Worm (Caenorhabditis elegans) whole organism, L3 larva: ENCODE measurements around the gene pqbp-1.1.

Source experiments
- R02D3.7 ChIP-seq: fragments of 150-350 bp; optimal IDR thresholded peaks from 2 replicates; lab custom pipeline; 2014; ENCODE audit warnings: missing biosample characterization, missing genetic modification characterization
- ZK546.5 ChIP-seq: sonication (generic microtip); optimal IDR thresholded peaks from 2 replicates; lab custom pipeline; 2017; ENCODE audit warnings: missing biosample characterization, missing genetic modification characterization
- aly-2 ChIP-seq: fragments of 150-350 bp; optimal IDR thresholded peaks from 2 replicates; lab custom pipeline; 2014; ENCODE audit warnings: missing biosample characterization, missing genetic modification characterization
- ama-1 ChIP-seq: fragments of 150-350 bp; optimal IDR thresholded peaks from 2 replicates; lab custom pipeline; 2018
- ceh-28 ChIP-seq: fragments of 150-350 bp; optimal IDR thresholded peaks from 2 replicates; lab custom pipeline; 2014; ENCODE audit warnings: missing biosample characterization, missing genetic modification reagents, missing genetic modification characterization
- ceh-82 ChIP-seq: fragments of 150-350 bp; optimal IDR thresholded peaks from 2 replicates; lab custom pipeline; 2014; ENCODE audit warnings: missing biosample characterization, missing genetic modification characterization
- ceh-9 ChIP-seq: sonication (generic microtip); optimal IDR thresholded peaks from 2 replicates; lab custom pipeline; 2018; ENCODE audit warnings: missing biosample characterization, missing genetic modification characterization
- daf-12 ChIP-seq: fragments of 150-350 bp; optimal IDR thresholded peaks from 2 replicates; lab custom pipeline; 2014; ENCODE audit warnings: missing biosample characterization, missing genetic modification reagents, missing genetic modification characterization
- egl-5 ChIP-seq: fragments of 150-350 bp; optimal IDR thresholded peaks from 2 replicates; lab custom pipeline; 2017; ENCODE audit warnings: missing biosample characterization, missing genetic modification reagents, missing genetic modification characterization, inconsistent platforms
- elt-1 ChIP-seq: fragments of 150-350 bp; optimal IDR thresholded peaks from 2 replicates; lab custom pipeline; 2014; ENCODE audit warnings: missing biosample characterization, missing genetic modification characterization
- elt-2 ChIP-seq: sonication (generic microtip); optimal IDR thresholded peaks from 2 replicates; lab custom pipeline; 2016; ENCODE audit warnings: missing genetic modification reagents, mild to moderate bottlenecking, missing genetic modification characterization, missing compliant biosample characterization
- eor-1 ChIP-seq, 2 experiments: fragments of 150-350 bp; optimal IDR thresholded peaks; 2 replicates each; lab custom pipeline; 2014 to 2018; ENCODE audit warnings: missing biosample characterization in 2 of 2, missing genetic modification characterization in 2 of 2
- fkh-10 ChIP-seq: sonication (generic microtip); optimal IDR thresholded peaks from 2 replicates; lab custom pipeline; 2017; ENCODE audit warnings: missing biosample characterization, missing genetic modification reagents, missing genetic modification characterization
- fkh-2 ChIP-seq: fragments of 150-350 bp; optimal IDR thresholded peaks from 2 replicates; lab custom pipeline; 2014; ENCODE audit warnings: missing biosample characterization, missing genetic modification reagents, missing genetic modification characterization
- fos-1 ChIP-seq: fragments of 150-350 bp; optimal IDR thresholded peaks from 2 replicates; lab custom pipeline; 2014; ENCODE audit warnings: missing biosample characterization, missing genetic modification characterization
- hmg-11 ChIP-seq: sonication (generic microtip); optimal IDR thresholded peaks from 2 replicates; lab custom pipeline; 2016; ENCODE audit warnings: missing genetic modification characterization, missing compliant biosample characterization
- jun-1 ChIP-seq: fragments of 150-350 bp; optimal IDR thresholded peaks from 2 replicates; lab custom pipeline; 2014; ENCODE audit warnings: missing biosample characterization, missing genetic modification reagents, missing genetic modification characterization
- lin-15B ChIP-seq: fragments of 150-350 bp; optimal IDR thresholded peaks from 2 replicates; lab custom pipeline; 2014; ENCODE audit warnings: missing biosample characterization, missing genetic modification characterization
- lin-39 ChIP-seq: fragments of 150-350 bp; optimal IDR thresholded peaks from 2 replicates; lab custom pipeline; 2018; ENCODE audit warnings: missing biosample characterization, missing genetic modification reagents, missing genetic modification characterization
- mml-1 ChIP-seq: fragments of 150-350 bp; sonication (generic microtip); optimal IDR thresholded peaks from 3 replicates; lab custom pipeline; 2014; ENCODE audit warnings: missing biosample characterization, missing genetic modification characterization
- nfya-1 ChIP-seq: sonication (generic microtip); optimal IDR thresholded peaks from 2 replicates; lab custom pipeline; 2017; ENCODE audit warnings: missing genetic modification characterization, mild to moderate bottlenecking, missing compliant biosample characterization, antibody characterized with exemption, moderate library complexity; ENCODE audit not compliant: insufficient read depth
- nhr-11 ChIP-seq: fragments of 150-350 bp; optimal IDR thresholded peaks from 2 replicates; lab custom pipeline; 2014; ENCODE audit warnings: missing biosample characterization, missing genetic modification characterization
- nhr-12 ChIP-seq: fragments of 150-350 bp; optimal IDR thresholded peaks from 2 replicates; lab custom pipeline; 2014; ENCODE audit warnings: missing biosample characterization, missing genetic modification characterization
- nhr-23 ChIP-seq: fragments of 150-350 bp; optimal IDR thresholded peaks from 2 replicates; lab custom pipeline; 2014; ENCODE audit warnings: missing biosample characterization, missing genetic modification reagents, missing genetic modification characterization
- nhr-237 ChIP-seq: fragments of 150-350 bp; optimal IDR thresholded peaks from 2 replicates; lab custom pipeline; 2014; ENCODE audit warnings: missing biosample characterization, missing genetic modification characterization
- nhr-25 ChIP-seq: sonication (generic microtip); optimal IDR thresholded peaks from 2 replicates; lab custom pipeline; 2017; ENCODE audit warnings: missing biosample characterization, missing genetic modification characterization
- nhr-28 ChIP-seq: fragments of 150-350 bp; optimal IDR thresholded peaks from 2 replicates; lab custom pipeline; 2014; ENCODE audit warnings: missing biosample characterization, missing genetic modification characterization
- nhr-77 ChIP-seq: fragments of 150-350 bp; optimal IDR thresholded peaks from 2 replicates; lab custom pipeline; 2014; ENCODE audit warnings: missing biosample characterization, missing genetic modification characterization
- pha-4 ChIP-seq: fragments of 150-350 bp; optimal IDR thresholded peaks from 2 replicates; lab custom pipeline; 2014; ENCODE audit warnings: missing biosample characterization, missing genetic modification reagents, missing genetic modification characterization
- pqm-1 ChIP-seq: fragments of 150-350 bp; optimal IDR thresholded peaks from 2 replicates; lab custom pipeline; 2017; ENCODE audit warnings: missing biosample characterization, missing genetic modification characterization, inconsistent platforms
- sea-2 ChIP-seq: fragments of 150-350 bp; sonication (generic microtip); optimal IDR thresholded peaks from 4 replicates; lab custom pipeline; 2014; ENCODE audit warnings: missing biosample characterization, missing genetic modification reagents, missing genetic modification characterization
- skn-1 ChIP-seq: fragments of 150-350 bp; optimal IDR thresholded peaks from 2 replicates; lab custom pipeline; 2014; ENCODE audit warnings: missing biosample characterization, missing genetic modification characterization
- snpc-4 ChIP-seq: fragments of 150-350 bp; optimal IDR thresholded peaks from 2 replicates; lab custom pipeline; 2014; ENCODE audit warnings: missing biosample characterization, missing genetic modification characterization
- tbx-2 ChIP-seq: sonication (generic microtip); optimal IDR thresholded peaks from 2 replicates; lab custom pipeline; 2016; ENCODE audit warnings: mild to moderate bottlenecking, missing genetic modification characterization, missing compliant biosample characterization
- unc-62 ChIP-seq: fragments of 150-350 bp; sonication (generic microtip); optimal IDR thresholded peaks from 4 replicates; lab custom pipeline; 2014; ENCODE audit warnings: missing biosample characterization, missing genetic modification reagents, missing genetic modification characterization
- zag-1 ChIP-seq: fragments of 150-350 bp; optimal IDR thresholded peaks from 2 replicates; lab custom pipeline; 2014; ENCODE audit warnings: missing biosample characterization, missing genetic modification characterization

pqbp-1.1 gene

ce11 chrIV:244843-245242 is 16.6 kb downstream of the pqbp-1.1 start, which contains the start of gene aass-1:
TSS of gene aass-1 (plus strand) at chrIV:245143.
- TF ChIP-seq nhr-25 (tag; lab: Kevin White, UChicago) (peak; percentile 44), ama-1 (lab: Kevin White, UChicago) (no peak), snpc-4 (tag; lab: Kevin White, UChicago) (no peak), pha-4 (tag; lab: Kevin White, UChicago) (no peak)

DNA sequence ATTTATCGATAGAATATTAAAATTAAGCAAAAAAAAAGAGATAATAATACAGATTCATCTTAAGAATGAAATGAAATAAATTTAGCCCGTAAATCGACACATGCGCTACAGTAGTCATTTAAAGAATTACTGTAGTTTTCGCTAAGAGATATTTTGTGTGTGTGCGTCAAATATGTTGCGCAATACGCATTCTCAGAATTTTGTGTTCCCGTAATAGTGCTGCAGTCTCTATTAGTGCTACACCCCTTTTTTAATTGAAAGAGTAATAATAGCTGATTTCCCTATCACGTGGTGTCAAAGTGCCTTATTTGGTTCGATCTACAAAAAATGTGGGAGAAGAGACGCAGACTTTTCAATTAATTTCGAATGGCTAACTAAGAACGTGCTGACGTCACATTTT is 17.2 kb downstream of the pqbp-1.1 start:
- TF ChIP-seq tbx-2 (tag; lab: Kevin White, UChicago) (no peak), unc-62 (GFP tag; lab: Kevin White, UChicago) (no peak), fkh-10 (GFP tag; lab: Kevin White, UChicago) (no peak), pha-4 (tag; lab: Kevin White, UChicago) (no peak), egl-5 (tag; lab: Kevin White, UChicago) (no peak), fkh-2 (tag; lab: Kevin White, UChicago) (no peak), aly-2 (tag; lab: Kevin White, UChicago) (no peak), nhr-11 (tag; lab: Kevin White, UChicago) (no peak), ceh-28 (tag; lab: Kevin White, UChicago) (no peak), eor-1 (tag; optimal IDR thresholded peaks at IDR 0.05; lab: Kevin White, UChicago) (no peak), pqm-1 (tag; lab: Kevin White, UChicago) (no peak), snpc-4 (tag; lab: Kevin White, UChicago) (no peak), ama-1 (lab: Kevin White, UChicago) (no peak), ceh-9 (tag; lab: Kevin White, UChicago) (no peak), mml-1 (tag; lab: Kevin White, UChicago) (no peak), zag-1 (tag; lab: Kevin White, UChicago) (no peak)

ce11 chrIV:240257-240754 is 21.2 kb downstream of the pqbp-1.1 start, which contains the start of the genes fnta-1 and cogc-8:
TSS of gene fnta-1 (minus strand) at chrIV:240307.
TSS of gene cogc-8 (plus strand) at chrIV:240451.
- TF ChIP-seq nhr-28 (tag; lab: Kevin White, UChicago), result no peak
- TF ChIP-seq jun-1 (tag; lab: Kevin White, UChicago), result no peak
- no peak for TF ChIP-seq ZK546.5
- peak; percentile 29 for TF ChIP-seq hmg-11 (tag; lab: Kevin White, UChicago)
- no peak for TF ChIP-seq egl-5 (tag; lab: Kevin White, UChicago)
- peak; percentile 48 for TF ChIP-seq nfya-1
- TF ChIP-seq skn-1 (tag; lab: Kevin White, UChicago), result no peak
- peak; percentile 41 for TF ChIP-seq lin-15B
- TF ChIP-seq fkh-2 (tag; lab: Kevin White, UChicago), result no peak
- TF ChIP-seq nhr-237, result no peak
- no peak for TF ChIP-seq ceh-28 (tag; lab: Kevin White, UChicago)
- TF ChIP-seq eor-1 (tag; optimal IDR thresholded peaks at IDR 0.05; lab: Kevin White, UChicago), result no peak
- peak; percentile 14 for TF ChIP-seq elt-2 (tag; lab: Kevin White, UChicago)
- TF ChIP-seq ama-1 (lab: Kevin White, UChicago), result no peak
- TF ChIP-seq nhr-11 (tag; lab: Kevin White, UChicago), result no peak
- TF ChIP-seq nhr-12, result no peak
- TF ChIP-seq fkh-10 (GFP tag; lab: Kevin White, UChicago), result no peak
- no peak for TF ChIP-seq aly-2 (tag; lab: Kevin White, UChicago)
- no peak for TF ChIP-seq zag-1 (tag; lab: Kevin White, UChicago)
- TF ChIP-seq nhr-77 (tag; lab: Kevin White, UChicago), result no peak
- TF ChIP-seq ceh-9 (tag; lab: Kevin White, UChicago), result no peak
- no peak for TF ChIP-seq daf-12
- no peak for TF ChIP-seq unc-62 (GFP tag; lab: Kevin White, UChicago)
- TF ChIP-seq elt-1 (tag; lab: Kevin White, UChicago), result no peak

- no peak for TF ChIP-seq lin-39
- TF ChIP-seq zag-1 (tag; lab: Kevin White, UChicago), result no peak
- no peak for TF ChIP-seq sea-2 (GFP tag; lab: Kevin White, UChicago)
- no peak for TF ChIP-seq nhr-23 (tag; lab: Kevin White, UChicago)
Observed at ce11 chrIV:237350-237749, 24.1 kb downstream of the pqbp-1.1 start, which contains the start of gene ints-13. TSS of gene ints-13 (minus strand) at chrIV:237450.

DNA sequence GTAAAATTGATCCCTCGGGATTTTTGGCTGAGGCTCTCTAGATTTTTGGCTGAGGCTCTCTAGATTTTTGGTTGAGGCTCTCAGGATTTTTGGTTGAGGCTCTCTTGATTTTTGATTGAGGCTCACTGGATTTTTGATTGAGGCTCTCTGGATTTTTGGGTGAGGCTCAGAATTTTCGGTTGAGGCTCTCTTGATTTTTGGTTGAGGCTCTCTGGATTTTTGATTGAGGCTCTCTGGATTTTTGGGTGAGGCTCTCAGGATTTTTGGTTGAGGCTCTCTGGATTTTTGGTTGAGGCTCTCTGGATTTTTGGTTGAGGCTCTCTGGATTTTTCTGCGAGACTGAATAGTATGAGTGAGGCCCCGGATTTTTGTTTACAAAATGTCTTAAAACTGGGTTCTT is 25.3 kb downstream of the pqbp-1.1 start:
- TF ChIP-seq daf-12 (no peak), pqm-1 (tag; lab: Kevin White, UChicago) (no peak), fos-1 (tag; lab: Kevin White, UChicago) (no peak), ceh-82 (tag; lab: Kevin White, UChicago) (no peak), unc-62 (GFP tag; lab: Kevin White, UChicago) (no peak), R02D3.7 (tag; lab: Kevin White, UChicago) (no peak), nhr-12 (no peak)
